Worm (Caenorhabditis elegans): ENCODE data around the gene txt-6.

The txt-6 gene

DNA sequence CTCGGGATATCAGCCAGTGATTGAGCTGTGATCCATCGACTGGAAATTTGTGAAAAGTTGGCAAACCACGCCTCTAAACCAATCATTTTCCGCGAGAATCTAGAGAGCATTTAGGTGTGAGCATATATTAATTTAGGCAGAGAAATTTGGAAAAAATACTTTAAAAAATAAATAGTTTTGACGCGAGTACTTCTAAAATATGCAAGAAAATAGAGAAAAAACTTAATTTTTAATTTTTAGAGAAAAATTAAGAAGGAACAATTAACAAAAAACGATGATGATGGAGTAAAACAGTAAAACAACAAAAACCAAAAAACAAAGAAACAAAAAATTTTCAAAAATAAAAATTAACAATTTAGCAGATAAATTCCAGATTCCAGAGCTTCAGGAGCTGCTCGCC lies at the start of gene txt-6:
txt-6 (minus strand) TSS at position 101 of the 400 bp plus-strand sequence.
- no peak for TF ChIP-seq zag-1 (tag; optimal IDR thresholded peaks at IDR 0.05)
- no peak for TF ChIP-seq nhr-25 (tag; optimal IDR thresholded peaks at IDR 0.05)
- no peak for TF ChIP-seq skn-1 (tag; optimal IDR thresholded peaks at IDR 0.05)
- no peak for TF ChIP-seq egl-27 (tag; optimal IDR thresholded peaks at IDR 0.05)
- TF ChIP-seq sem-4 (tag; optimal IDR thresholded peaks at IDR 0.05) = no peak
- TF ChIP-seq ceh-16 (tag; optimal IDR thresholded peaks at IDR 0.05) = no peak

DNA sequence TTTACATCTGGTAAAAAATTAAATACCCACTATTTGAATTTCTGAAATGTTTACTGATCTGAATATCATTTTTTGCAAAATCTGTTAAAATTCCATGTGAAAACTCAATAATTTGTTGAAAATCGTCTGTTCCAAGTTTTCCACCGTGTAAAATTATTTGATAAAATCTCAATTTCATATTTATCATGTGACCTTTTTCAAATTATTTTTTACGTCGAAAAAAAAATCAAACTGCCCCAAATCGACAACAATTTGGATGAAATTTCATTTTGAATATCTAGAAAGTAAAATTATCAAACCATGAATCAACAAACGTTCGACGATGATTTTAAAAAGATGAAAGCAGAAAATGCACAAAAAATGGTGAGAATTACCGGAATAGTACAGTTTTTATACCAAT lies 48.4 kb upstream of the txt-6 start, which contains the start of gene F41F3.9:
F41F3.9 (plus strand) TSS at position 301 of the 400 bp plus-strand sequence.
- TF ChIP-seq ZK546.5 (tag; optimal IDR thresholded peaks at IDR 0.05) (no peak), R02D3.7 (tag; optimal IDR thresholded peaks at IDR 0.05) (no peak), ztf-4 (tag; optimal IDR thresholded peaks at IDR 0.05) (no peak), nhr-21 (tag; optimal IDR thresholded peaks at IDR 0.05) (no peak), nhr-23 (tag; optimal IDR thresholded peaks at IDR 0.05) (no peak), lin-11 (tag; optimal IDR thresholded peaks at IDR 0.05) (no peak), nhr-10 (tag; optimal IDR thresholded peaks at IDR 0.05) (no peak), ceh-16 (tag; optimal IDR thresholded peaks at IDR 0.05) (no peak), mdl-1 (tag; optimal IDR thresholded peaks at IDR 0.05) (no peak), C34F6.9 (tag; optimal IDR thresholded peaks at IDR 0.05) (no peak), egl-27 (tag; optimal IDR thresholded peaks at IDR 0.05) (no peak), mab-5 (tag; optimal IDR thresholded peaks at IDR 0.05) (no peak)

DNA sequence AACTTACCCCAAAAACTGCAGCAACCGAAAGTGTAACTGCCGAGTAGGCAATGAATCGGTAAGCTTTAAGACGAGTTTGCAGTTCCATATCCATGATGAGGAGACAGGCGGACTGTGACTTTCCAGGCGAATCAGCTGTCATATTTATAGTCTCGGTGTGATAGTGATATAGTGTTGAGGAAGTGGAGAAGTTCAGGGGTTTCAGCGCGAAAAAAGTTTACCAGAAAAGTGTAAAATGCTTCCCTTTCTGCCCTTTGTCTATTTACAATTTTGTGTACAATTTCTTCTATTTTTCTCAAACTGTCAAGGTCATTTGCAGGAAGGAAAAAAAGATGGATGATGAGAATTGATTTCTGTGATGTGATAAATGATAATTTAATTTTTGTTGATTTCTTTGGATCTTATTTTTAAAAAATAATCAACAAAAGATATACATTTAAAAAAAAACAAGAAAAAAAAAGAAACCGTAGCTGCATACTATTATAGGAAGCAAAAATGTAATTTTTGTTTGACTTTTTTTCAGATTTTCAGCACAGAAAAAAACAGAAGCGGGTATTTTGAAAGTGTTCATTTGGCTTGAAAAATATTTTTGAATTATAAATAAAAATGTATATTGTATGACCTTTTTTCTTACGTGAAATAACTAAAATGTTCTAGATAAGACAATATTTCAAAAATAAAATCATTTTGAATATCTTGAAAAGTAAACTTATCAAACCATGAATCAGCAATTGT lies 47.3 kb upstream of the txt-6 start, which contains the start of the genes col-139 and F41F3.1:
col-139 (minus strand) TSS at position 101 of the 735 bp plus-strand sequence.
F41F3.1 (plus strand) TSS at position 685 of the 735 bp plus-strand sequence.
- no peak for TF ChIP-seq mab-5 (tag; optimal IDR thresholded peaks at IDR 0.05)
- TF ChIP-seq nhr-23 (tag; optimal IDR thresholded peaks at IDR 0.05) = no peak
- no peak for TF ChIP-seq snpc-4 (tag; optimal IDR thresholded peaks at IDR 0.05)
- no peak for TF ChIP-seq nhr-11 (tag; optimal IDR thresholded peaks at IDR 0.05)
- TF ChIP-seq egl-27 (tag; optimal IDR thresholded peaks at IDR 0.05) = no peak
- no peak for TF ChIP-seq mdl-1 (tag; optimal IDR thresholded peaks at IDR 0.05)
- TF ChIP-seq dmd-4 (tag; optimal IDR thresholded peaks at IDR 0.05) = no peak
- no peak for TF ChIP-seq sma-9 (GFP tag; optimal IDR thresholded peaks at IDR 0.05)
- no peak for TF ChIP-seq sma-9 (tag; optimal IDR thresholded peaks at IDR 0.05)
- no peak for TF ChIP-seq ztf-11 (tag; optimal IDR thresholded peaks at IDR 0.05)
- TF ChIP-seq blmp-1 (tag; optimal IDR thresholded peaks at IDR 0.05; ENCODE audit: insufficient read depth) = no peak
- no peak for TF ChIP-seq R02D3.7 (tag; optimal IDR thresholded peaks at IDR 0.05)
- TF ChIP-seq nhr-237 (tag; optimal IDR thresholded peaks at IDR 0.05) = no peak
- no peak for TF ChIP-seq crh-2 (tag; optimal IDR thresholded peaks at IDR 0.05)
- no peak for TF ChIP-seq sma-3 (GFP tag; optimal IDR thresholded peaks at IDR 0.05)

DNA sequence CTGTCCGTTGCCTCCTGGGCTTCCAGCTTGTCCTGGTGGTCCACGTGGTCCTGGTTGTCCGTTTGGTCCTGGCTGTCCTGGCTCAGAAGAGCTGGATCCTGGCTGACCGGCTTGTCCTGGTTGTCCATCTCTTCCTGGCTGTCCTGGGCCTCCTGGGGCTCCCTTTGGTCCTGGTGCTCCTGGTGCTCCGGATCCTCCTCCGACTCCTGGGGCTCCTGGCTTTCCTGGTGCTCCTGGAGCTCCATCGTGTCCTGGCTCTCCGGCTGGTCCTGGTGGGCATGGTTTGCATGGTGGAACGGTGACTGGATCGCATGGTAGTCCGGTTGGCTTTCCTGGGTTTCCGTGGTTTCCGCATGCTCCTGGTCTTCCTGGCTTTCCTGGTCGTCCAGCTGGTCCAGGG lies 46.4 kb upstream of the txt-6 start:
- TF ChIP-seq blmp-1 (tag; optimal IDR thresholded peaks at IDR 0.05; ENCODE audit: insufficient read depth) = no peak
- TF ChIP-seq lsy-2 (tag; optimal IDR thresholded peaks at IDR 0.05) = no peak
- TF ChIP-seq ztf-11 (tag; optimal IDR thresholded peaks at IDR 0.05) = no peak
- peak; percentile 50 for TF ChIP-seq Y55F3AM.14 (GFP tag; optimal IDR thresholded peaks at IDR 0.05)
- TF ChIP-seq lin-13 (GFP tag; optimal IDR thresholded peaks at IDR 0.05) = no peak
- TF ChIP-seq lin-11 (tag; optimal IDR thresholded peaks at IDR 0.05) = no peak

DNA sequence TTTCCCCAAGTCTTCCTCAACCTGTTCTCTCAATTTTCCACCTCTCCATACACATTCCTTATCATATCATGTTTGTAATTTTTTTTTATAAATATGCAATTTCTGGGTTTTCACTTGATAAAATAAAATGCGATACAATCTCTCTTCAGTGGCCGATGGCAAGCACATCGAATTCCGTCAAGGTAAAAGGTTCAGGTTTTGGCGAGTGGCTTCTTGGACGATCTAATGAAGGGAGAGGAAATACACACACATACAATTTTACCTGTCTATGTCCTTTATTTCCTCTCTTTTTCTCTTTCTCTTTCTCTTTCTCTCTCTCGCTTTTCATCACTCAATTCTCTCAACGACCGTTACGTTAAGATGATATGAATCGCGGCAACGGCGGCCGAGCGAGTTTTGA lies 44.8 kb upstream of the txt-6 start:
- peak; percentile 44 for TF ChIP-seq nhr-25 (tag; optimal IDR thresholded peaks at IDR 0.05)
- TF ChIP-seq sem-4 (tag; optimal IDR thresholded peaks at IDR 0.05) = no peak
- TF ChIP-seq gmeb-1 (tag; optimal IDR thresholded peaks at IDR 0.05) = peak; percentile 18
- TF ChIP-seq peb-1 (tag; optimal IDR thresholded peaks at IDR 0.05) = peak; percentile 7
- TF ChIP-seq F13H6.1 (tag; optimal IDR thresholded peaks at IDR 0.05) = no peak
- TF ChIP-seq blmp-1 (tag; optimal IDR thresholded peaks at IDR 0.05; ENCODE audit: insufficient read depth) = peak; percentile 77
- no peak for TF ChIP-seq unc-39 (tag; optimal IDR thresholded peaks at IDR 0.05)
- no peak for TF ChIP-seq lsy-2 (tag; optimal IDR thresholded peaks at IDR 0.05)
- TF ChIP-seq nhr-21 (tag; optimal IDR thresholded peaks at IDR 0.05) = peak; percentile 23
- TF ChIP-seq fos-1 (tag; optimal IDR thresholded peaks at IDR 0.05) = peak; percentile 23

All from whole organism, L2 larva.